Worm (Caenorhabditis elegans) whole organism, young adult: ENCODE measurements around the gene rpap-2.

ENCODE experiments used
- B0019.2 ChIP-seq: fragments of 200-800 bp; sonication (Bioruptor generic); conservative IDR thresholded peaks from 2 replicates; pipeline ENCODE4 v1.3.6; 2022; ENCODE audit warnings: missing genetic modification reagents, missing genetic modification characterization, missing compliant biosample characterization
- B0336.3 ChIP-seq: fragments of 200-800 bp; sonication (Bioruptor generic); IDR thresholded peaks from 2 replicates; pipeline ENCODE4 v1.3.6; 2022; ENCODE audit warnings: missing genetic modification characterization, missing compliant biosample characterization
- D2030.7 ChIP-seq: fragments of 200-800 bp; sonication (Bioruptor generic); IDR thresholded peaks from 2 replicates; pipeline ENCODE4 v1.3.6; 2022; ENCODE audit warnings: missing genetic modification reagents, missing genetic modification characterization, missing compliant biosample characterization
- F23B12.7 ChIP-seq: sonication (generic microtip); optimal IDR thresholded peaks from 2 replicates; lab custom pipeline; 2017; ENCODE audit warnings: missing genetic modification characterization, mild to moderate bottlenecking, missing compliant biosample characterization, antibody characterized with exemption, moderate library complexity; ENCODE audit not compliant: insufficient read depth
- F33H1.4 ChIP-seq: fragments of 200-800 bp; sonication (Bioruptor generic); IDR thresholded peaks from 2 replicates; pipeline ENCODE4 v1.3.6; 2022; ENCODE audit warnings: missing genetic modification reagents, missing genetic modification characterization, missing compliant biosample characterization
- K11D2.4 ChIP-seq: fragments of 200-800 bp; sonication (Bioruptor generic); IDR thresholded peaks from 2 replicates; pipeline ENCODE4 v1.3.6; 2022; ENCODE audit warnings: missing genetic modification reagents, missing genetic modification characterization, missing compliant biosample characterization
- K12H6.12 ChIP-seq: fragments of 200-800 bp; sonication (Bioruptor generic); optimal IDR thresholded peaks from 2 replicates; lab custom pipeline; 2018; ENCODE audit warnings: mild to moderate bottlenecking, missing genetic modification characterization, missing compliant biosample characterization
- Y56A3A.18 ChIP-seq: fragments of 200-800 bp; sonication (Bioruptor generic); IDR thresholded peaks from 2 replicates; pipeline ENCODE4 v1.3.6; 2022; ENCODE audit warnings: missing genetic modification reagents, missing genetic modification characterization, missing compliant biosample characterization
- akir-1 ChIP-seq: fragments of 200-800 bp; sonication (Bioruptor generic); optimal IDR thresholded peaks from 2 replicates; lab custom pipeline; 2018; ENCODE audit warnings: mild to moderate bottlenecking, missing genetic modification characterization, moderate library complexity, missing compliant biosample characterization
- attf-5 ChIP-seq: fragments of 200-800 bp; sonication (Bioruptor generic); optimal IDR thresholded peaks from 2 replicates; lab custom pipeline; 2018; ENCODE audit warnings: mild to moderate bottlenecking, missing genetic modification characterization, missing compliant biosample characterization
- cebp-1 ChIP-seq, 2 experiments: fragments of 200-800 bp in 1 of 2; sonication (Bioruptor generic) in 1 of 2; sonication (generic microtip) in 1 of 2; IDR thresholded peaks in 1 of 2; optimal IDR thresholded peaks in 1 of 2; 2 replicates each; pipeline versions ENCODE4 v1.3.6 to Lab custom; 2017 to 2022; ENCODE audit warnings: missing compliant biosample characterization in 2 of 2, missing genetic modification characterization in 2 of 2, mild to moderate bottlenecking in 1 of 2, missing genetic modification reagents in 1 of 2, moderate library complexity in 1 of 2
- cebp-2 ChIP-seq: fragments of 200-800 bp; sonication (Bioruptor generic); IDR thresholded peaks from 2 replicates; pipeline ENCODE4 v1.3.6; 2022; ENCODE audit warnings: missing genetic modification characterization, missing compliant biosample characterization
- ceh-27 ChIP-seq: fragments of 200-800 bp; sonication (Bioruptor generic); optimal IDR thresholded peaks from 2 replicates; lab custom pipeline; 2018; ENCODE audit warnings: mild to moderate bottlenecking, missing genetic modification characterization, moderate library complexity, missing compliant biosample characterization
- ceh-91 ChIP-seq: fragments of 200-800 bp; sonication (Bioruptor generic); IDR thresholded peaks from 2 replicates; pipeline ENCODE4 v1.3.6; 2022; ENCODE audit warnings: missing genetic modification reagents, missing genetic modification characterization, missing compliant biosample characterization
- chd-7 ChIP-seq: sonication (generic microtip); optimal IDR thresholded peaks from 2 replicates; lab custom pipeline; 2016; ENCODE audit warnings: mild to moderate bottlenecking, missing genetic modification characterization, moderate library complexity, missing compliant biosample characterization
- dox-1 ChIP-seq: fragments of 200-800 bp; sonication (Bioruptor generic); IDR thresholded peaks from 2 replicates; pipeline ENCODE4 v1.3.6; 2022; ENCODE audit warnings: missing genetic modification reagents, missing genetic modification characterization, missing compliant biosample characterization
- dpff-1 ChIP-seq: sonication (generic microtip); optimal IDR thresholded peaks from 2 replicates; lab custom pipeline; 2017; ENCODE audit warnings: mild to moderate bottlenecking, missing genetic modification characterization, missing compliant biosample characterization
- dpl-1 ChIP-seq: fragments of 150-350 bp; optimal IDR thresholded peaks from 2 replicates; lab custom pipeline; 2014; ENCODE audit warnings: missing biosample characterization, missing genetic modification reagents, missing genetic modification characterization
- efl-1 ChIP-seq: fragments of 150-350 bp; optimal IDR thresholded peaks from 2 replicates; lab custom pipeline; 2014; ENCODE audit warnings: missing biosample characterization, missing genetic modification reagents, missing genetic modification characterization
- egl-44 ChIP-seq: fragments of 200-800 bp; sonication (Bioruptor generic); IDR thresholded peaks from 2 replicates; pipeline ENCODE4 v1.3.6; 2022; ENCODE audit warnings: missing genetic modification reagents, missing genetic modification characterization, missing compliant biosample characterization
- hlh-26 ChIP-seq: fragments of 200-800 bp; sonication (Bioruptor generic); conservative IDR thresholded peaks from 2 replicates; pipeline ENCODE4 v1.3.6; 2022; ENCODE audit warnings: missing genetic modification reagents, missing genetic modification characterization, missing compliant biosample characterization
- hmg-1.2 ChIP-seq: fragments of 200-800 bp; sonication (Bioruptor generic); IDR thresholded peaks from 2 replicates; pipeline ENCODE4 v1.3.6; 2022; ENCODE audit warnings: missing genetic modification reagents, missing genetic modification characterization, missing compliant biosample characterization
- hrde-1 ChIP-seq: sonication (generic microtip); optimal IDR thresholded peaks from 2 replicates; lab custom pipeline; 2016; ENCODE audit warnings: missing genetic modification characterization, mild to moderate bottlenecking, missing compliant biosample characterization, moderate library complexity, missing genotype, missing genetic modification reagents, borderline replicate concordance
- hsf-1 ChIP-seq: fragments of 200-800 bp; sonication (Bioruptor generic); IDR thresholded peaks from 2 replicates; pipeline ENCODE4 v1.3.6; 2022; ENCODE audit warnings: missing genetic modification reagents, missing genetic modification characterization, missing compliant biosample characterization
- lin-35 ChIP-seq, 3 experiments: fragments of 150-350 bp in 2 of 3; sonication (generic microtip) in 1 of 3; optimal IDR thresholded peaks; 2 replicates each; lab custom pipeline; 2014 to 2018; ENCODE audit warnings: missing biosample characterization in 3 of 3, missing genetic modification characterization in 3 of 3, missing genetic modification reagents in 3 of 3
- lin-40 ChIP-seq: sonication (generic microtip); optimal IDR thresholded peaks from 2 replicates; lab custom pipeline; 2016; ENCODE audit warnings: missing genetic modification characterization, mild to moderate bottlenecking, missing compliant biosample characterization, missing genotype, missing genetic modification reagents
- lin-54 ChIP-seq: fragments of 200-800 bp; sonication (Bioruptor generic); optimal IDR thresholded peaks from 2 replicates; lab custom pipeline; 2018; ENCODE audit warnings: mild to moderate bottlenecking, missing genetic modification characterization, missing compliant biosample characterization
- lsl-1 ChIP-seq: fragments of 200-800 bp; sonication (Bioruptor generic); optimal IDR thresholded peaks from 2 replicates; lab custom pipeline; 2018; ENCODE audit warnings: mild to moderate bottlenecking, missing genetic modification characterization, moderate library complexity, missing compliant biosample characterization
- madf-10 ChIP-seq: sonication (generic microtip); optimal IDR thresholded peaks from 2 replicates; lab custom pipeline; 2016; ENCODE audit warnings: mild to moderate bottlenecking, missing genetic modification characterization, missing compliant biosample characterization
- madf-6 ChIP-seq: fragments of 200-800 bp; sonication (Bioruptor generic); IDR thresholded peaks from 2 replicates; pipeline ENCODE4 v1.3.6; 2022; ENCODE audit warnings: missing genetic modification reagents, missing genetic modification characterization, missing compliant biosample characterization
- nfyb-1 ChIP-seq: fragments of 200-800 bp; sonication (Bioruptor generic); IDR thresholded peaks from 2 replicates; pipeline ENCODE4 v1.3.6; 2022; ENCODE audit warnings: missing genetic modification reagents, missing genetic modification characterization, missing compliant biosample characterization
- nhr-120 ChIP-seq: fragments of 200-800 bp; sonication (Bioruptor generic); IDR thresholded peaks from 2 replicates; pipeline ENCODE4 v1.3.6; 2022; ENCODE audit warnings: missing genetic modification characterization, missing compliant biosample characterization
- pha-4 ChIP-seq: fragments of 150-350 bp; sonication (generic microtip); optimal IDR thresholded peaks from 2 replicates; lab custom pipeline; 2014; ENCODE audit warnings: missing biosample characterization, missing genetic modification reagents, missing genetic modification characterization
- rcor-1 ChIP-seq: fragments of 200-800 bp; sonication (Bioruptor generic); IDR thresholded peaks from 2 replicates; pipeline ENCODE4 v1.3.6; 2022; ENCODE audit warnings: missing genetic modification reagents, missing genetic modification characterization, missing compliant biosample characterization
- snpc-4 ChIP-seq, 5 experiments: fragments of 150-350 bp in 1 of 5; sonication (generic microtip) in 4 of 5; optimal IDR thresholded peaks; 2 replicates each; lab custom pipeline; 2014 to 2018; ENCODE audit warnings: missing genetic modification characterization in 5 of 5, missing biosample characterization in 3 of 5, antibody characterized with exemption in 2 of 5, mild to moderate bottlenecking in 2 of 5, missing compliant biosample characterization in 2 of 5, missing genotype in 2 of 5, moderate library complexity in 2 of 5, missing genetic modification reagents in 1 of 5
- somi-1 ChIP-seq: fragments of 200-800 bp; sonication (Bioruptor generic); optimal IDR thresholded peaks from 2 replicates; lab custom pipeline; 2018; ENCODE audit warnings: mild to moderate bottlenecking, missing genetic modification characterization, missing compliant biosample characterization
- tbp1 ChIP-seq: fragments of 200-800 bp; sonication (Bioruptor generic); optimal IDR thresholded peaks from 2 replicates; lab custom pipeline; 2018; ENCODE audit warnings: mild to moderate bottlenecking, missing genetic modification characterization, missing compliant biosample characterization
- tbx-9 ChIP-seq: sonication (generic microtip); optimal IDR thresholded peaks from 2 replicates; lab custom pipeline; 2016; ENCODE audit warnings: borderline replicate concordance, missing genetic modification characterization, inconsistent platforms, missing compliant biosample characterization
- zfh-2 ChIP-seq: fragments of 200-800 bp; sonication (Bioruptor generic); conservative IDR thresholded peaks from 2 replicates; pipeline ENCODE4 v1.3.6; 2022; ENCODE audit warnings: missing genetic modification reagents, missing genetic modification characterization, missing compliant biosample characterization
- ztf-18 ChIP-seq: sonication (generic microtip); optimal IDR thresholded peaks from 2 replicates; lab custom pipeline; 2016; ENCODE audit warnings: missing genotype, mild to moderate bottlenecking, missing genetic modification characterization, missing compliant biosample characterization
- ztf-22 ChIP-seq: fragments of 200-800 bp; sonication (Bioruptor generic); optimal IDR thresholded peaks from 2 replicates; lab custom pipeline; 2018; ENCODE audit warnings: mild to moderate bottlenecking, missing genetic modification characterization, moderate library complexity, missing compliant biosample characterization

The rpap-2 gene

ce11 chrIII:8984960-8985359, 17.2 kb downstream of the rpap-2 start:
- TF ChIP-seq B0336.3 (GFP tag; lab: Robert Waterston, UW) = no peak
- TF ChIP-seq snpc-4 (GFP tag; optimal IDR thresholded peaks at IDR 0.05; lab: Kevin White, UChicago) = no peak
- peak in 1 of 4 experiments; percentile 0 for TF ChIP-seq snpc-4 (tag; optimal IDR thresholded peaks at IDR 0.05; lab: Kevin White, UChicago)
- TF ChIP-seq madf-10 (tag; lab: Kevin White, UChicago) = peak; percentile 3
- peak; percentile 28 for TF ChIP-seq efl-1
- peak; percentile 70 for TF ChIP-seq hmg-1.2 (GFP tag; lab: Robert Waterston, UW)
- TF ChIP-seq zfh-2 = no peak
- TF ChIP-seq tbp1 (GFP tag; lab: Kevin White, UChicago) = peak; percentile 15
- 0 out of 2 replicates have a peak, but pooled peaks have one; percentile 61 for TF ChIP-seq Y56A3A.18 (GFP tag; lab: Robert Waterston, UW)
- TF ChIP-seq attf-5 = peak; percentile 0
- TF ChIP-seq pha-4 (tag; lab: Kevin White, UChicago) = peak; percentile 4
- TF ChIP-seq lin-35 (GFP tag; optimal IDR thresholded peaks at IDR 0.05; lab: Kevin White, UChicago) = peak in 1 of 3 experiments; percentile 68
- no peak for TF ChIP-seq akir-1
- 0 out of 2 replicates have a peak, but pooled peaks have one; percentile 50 for TF ChIP-seq nfyb-1 (GFP tag; lab: Robert Waterston, UW)
- 0 out of 2 replicates have a peak, but pooled peaks have one; percentile 57 for TF ChIP-seq K11D2.4
- TF ChIP-seq somi-1 = peak; percentile 62
- TF ChIP-seq cebp-1 (GFP tag; IDR thresholded peaks at IDR 0.05; lab: Robert Waterston, UW) = peak; percentile 34; the same call in 1 of the 2 replicates
- TF ChIP-seq cebp-1 (tag; optimal IDR thresholded peaks at IDR 0.05; lab: Kevin White, UChicago) = peak; percentile 73
- no peak for TF ChIP-seq ztf-22 (GFP tag; lab: Kevin White, UChicago)
- TF ChIP-seq chd-7 = peak; percentile 10
- TF ChIP-seq lin-40 (tag; lab: Kevin White, UChicago) = peak; percentile 13
- TF ChIP-seq K12H6.12 (tag; lab: Kevin White, UChicago) = peak; percentile 70
- TF ChIP-seq D2030.7 (GFP tag; lab: Robert Waterston, UW) = no peak
- TF ChIP-seq dox-1 (GFP tag; lab: Robert Waterston, UW) = 0 out of 2 replicates have a peak, but pooled peaks have one; percentile 27
- no peak for TF ChIP-seq B0019.2 (GFP tag; lab: Robert Waterston, UW)

DNA sequence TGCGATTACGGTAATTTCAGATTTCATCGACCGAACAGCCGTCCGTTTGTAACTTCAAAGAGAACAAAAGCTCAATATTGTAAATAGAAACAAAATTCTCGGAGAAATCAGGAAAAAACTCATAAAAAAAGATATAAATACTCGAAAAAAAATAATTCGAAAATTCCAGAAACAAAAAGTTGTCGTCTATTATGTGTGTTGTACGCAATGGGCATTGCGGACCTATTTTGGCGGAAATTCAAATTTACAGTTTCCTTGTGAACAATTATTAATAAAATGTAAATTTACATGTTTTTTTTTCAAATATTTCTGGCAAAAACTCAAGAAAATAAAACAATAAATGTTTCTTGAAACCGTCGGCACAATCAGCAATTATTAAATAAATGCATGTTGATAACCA, 17.7 kb downstream of the rpap-2 start:
- TF ChIP-seq efl-1 = peak; percentile 58
- TF ChIP-seq tbx-9 (tag; lab: Kevin White, UChicago) = no peak
- no peak for TF ChIP-seq dpff-1
- TF ChIP-seq dpl-1 (GFP tag; lab: Kevin White, UChicago) = peak; percentile 52
- TF ChIP-seq egl-44 (GFP tag; lab: Robert Waterston, UW) = no peak
- no peak for TF ChIP-seq dox-1 (GFP tag; lab: Robert Waterston, UW)
- no peak for TF ChIP-seq cebp-2 (GFP tag; lab: Robert Waterston, UW)
- TF ChIP-seq ceh-27 (GFP tag; lab: Kevin White, UChicago) = no peak
- TF ChIP-seq attf-5 = no peak
- no peak for TF ChIP-seq ztf-18 (tag; lab: Kevin White, UChicago)
- TF ChIP-seq cebp-1 (GFP tag; IDR thresholded peaks at IDR 0.05; lab: Robert Waterston, UW) = no peak
- TF ChIP-seq cebp-1 (tag; optimal IDR thresholded peaks at IDR 0.05; lab: Kevin White, UChicago) = no peak
- TF ChIP-seq rcor-1 = no peak
- 0 out of 2 replicates have a peak, but pooled peaks have one; percentile 45 for TF ChIP-seq madf-6 (GFP tag; lab: Robert Waterston, UW)
- TF ChIP-seq lsl-1 (GFP tag; lab: Kevin White, UChicago) = peak; percentile 31
- peak; percentile 21; the same call in 1 of the 2 replicates for TF ChIP-seq F33H1.4 (GFP tag; lab: Robert Waterston, UW)
- no peak for TF ChIP-seq hrde-1 (tag; lab: Kevin White, UChicago)
- peak; percentile 92 for TF ChIP-seq hsf-1 (GFP tag; lab: Robert Waterston, UW)
- no peak for TF ChIP-seq hlh-26 (GFP tag; lab: Robert Waterston, UW)
- peak; percentile 0 for TF ChIP-seq F23B12.7
- TF ChIP-seq nhr-120 (GFP tag; lab: Robert Waterston, UW) = no peak
- TF ChIP-seq ceh-91 (GFP tag; lab: Robert Waterston, UW) = no peak
- TF ChIP-seq lin-54 (GFP tag; lab: Kevin White, UChicago) = peak; percentile 89
- peak; percentile 36; the same call in 1 of the 2 replicates for TF ChIP-seq D2030.7 (GFP tag; lab: Robert Waterston, UW)
